Fruit fly (Drosophila melanogaster) whole organism: ENCODE measurements around the gene dikar.

Source experiments
- CG8478 ChIP-seq: fragments of >200 bp; optimal IDR thresholded peaks from 2 replicates; lab custom pipeline; 2018; ENCODE audit warnings: inconsistent platforms
- Dll ChIP-seq: fragments of >200 bp; optimal IDR thresholded peaks from 2 replicates; lab custom pipeline; 2017
- EcR ChIP-seq, 2 experiments: fragments of >200 bp; optimal IDR thresholded peaks; 2 replicates each; lab custom pipeline; 2017; ENCODE audit warnings: missing biosample characterization in 2 of 2, missing genetic modification characterization in 2 of 2, missing genetic modification reagents in 2 of 2
- pan ChIP-seq: fragments of >200 bp; optimal IDR thresholded peaks from 2 replicates; lab custom pipeline; 2017
- psq ChIP-seq: fragments of >200 bp; optimal IDR thresholded peaks from 2 replicates; lab custom pipeline; 2017
- usp ChIP-seq: fragments of >200 bp; optimal IDR thresholded peaks from 2 replicates; lab custom pipeline; 2017; ENCODE audit warnings: missing biosample characterization, missing genetic modification characterization, mixed read lengths

Gene dikar

DNA sequence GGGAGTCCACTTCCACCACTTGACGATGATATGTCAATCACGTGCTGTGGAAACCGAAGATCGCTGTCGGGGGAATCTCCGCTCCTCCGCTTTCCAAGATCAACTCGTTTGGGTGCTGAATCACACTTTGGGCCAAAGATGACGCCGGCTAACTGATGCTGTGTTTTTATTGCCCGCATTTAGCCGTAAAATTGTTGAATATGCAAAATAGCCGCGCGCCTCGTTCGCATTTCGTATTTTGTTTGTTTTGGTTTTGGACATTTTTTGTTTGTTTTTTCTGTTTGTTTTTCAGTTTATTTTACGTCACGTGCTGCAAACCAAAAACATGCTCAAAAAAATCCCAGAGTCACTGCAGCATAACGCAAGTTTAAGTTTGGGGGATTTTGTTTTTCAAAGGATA, 19.6 kb downstream of the dikar start:
- TF ChIP-seq EcR (GFP tag; optimal IDR thresholded peaks at IDR 0.05; lab: Kevin White, UChicago) (no peak), Dll (lab: Kevin White, UChicago) (no peak), usp (GFP tag; lab: Kevin White, UChicago) (no peak), pan (lab: Kevin White, UChicago) (no peak), CG8478 (no peak), psq (lab: Kevin White, UChicago) (no peak)

DNA sequence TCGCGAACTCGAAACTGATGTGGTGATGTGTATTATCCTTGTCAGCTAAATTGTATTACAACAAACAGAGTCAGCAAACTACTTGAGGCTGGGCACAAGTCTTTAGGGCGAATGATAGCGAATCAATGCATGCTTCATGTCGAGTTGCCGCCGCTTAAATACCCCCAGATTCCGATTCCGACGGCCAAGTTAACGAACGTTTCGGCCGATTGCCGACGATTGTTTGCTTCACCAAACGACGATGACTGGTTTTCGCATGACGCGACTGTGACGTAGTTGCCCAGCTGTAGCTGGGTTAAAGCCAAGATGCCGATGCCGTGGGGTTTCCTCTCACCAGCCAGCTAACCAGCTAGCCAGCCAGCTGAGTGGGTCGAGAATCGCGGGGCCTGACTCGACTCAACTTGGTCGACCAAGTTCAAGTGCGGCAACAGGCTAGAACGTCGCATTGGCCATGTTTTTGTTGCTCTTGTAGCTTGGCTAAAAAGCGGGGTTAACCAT, 23.5 kb downstream of the dikar start, which contains the start of gene ple:
TSS of gene ple (minus strand) at position 134 of the 498 bp plus-strand sequence.
- TF ChIP-seq pan (lab: Kevin White, UChicago) (no peak), Dll (lab: Kevin White, UChicago) (no peak), EcR (GFP tag; optimal IDR thresholded peaks at IDR 0.05; lab: Kevin White, UChicago) (no peak), CG8478 (no peak), psq (lab: Kevin White, UChicago) (no peak), usp (GFP tag; lab: Kevin White, UChicago) (no peak)

DNA sequence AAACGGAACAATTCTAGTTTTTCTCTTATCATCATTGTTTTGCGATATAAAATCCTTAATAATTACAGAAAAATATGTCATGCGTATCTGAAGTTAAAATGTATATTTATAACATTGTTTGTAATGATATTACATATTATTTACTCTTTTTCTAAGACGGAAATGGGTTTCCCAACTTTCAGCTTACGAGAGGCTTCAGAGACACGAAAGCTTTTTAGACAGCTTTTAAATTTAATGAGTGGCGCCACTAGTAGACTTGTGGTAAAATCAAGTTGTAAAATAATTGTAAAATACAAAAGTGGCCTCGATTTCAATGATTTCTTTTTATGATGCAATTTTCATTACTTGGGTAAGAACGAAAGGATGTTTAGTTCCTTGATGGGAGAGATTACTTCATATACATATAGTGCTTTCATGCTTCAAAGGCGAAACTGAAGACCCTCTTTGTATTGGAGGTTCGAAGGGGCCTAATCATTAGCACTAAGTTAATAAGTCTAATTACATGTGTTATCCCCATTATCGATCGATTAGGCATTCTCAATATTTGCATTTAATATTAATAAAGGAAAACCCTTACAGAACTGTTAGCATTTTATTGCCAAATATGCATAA, 33.9 kb downstream of the dikar start:
- TF ChIP-seq usp (GFP tag; lab: Kevin White, UChicago), result no peak

DNA sequence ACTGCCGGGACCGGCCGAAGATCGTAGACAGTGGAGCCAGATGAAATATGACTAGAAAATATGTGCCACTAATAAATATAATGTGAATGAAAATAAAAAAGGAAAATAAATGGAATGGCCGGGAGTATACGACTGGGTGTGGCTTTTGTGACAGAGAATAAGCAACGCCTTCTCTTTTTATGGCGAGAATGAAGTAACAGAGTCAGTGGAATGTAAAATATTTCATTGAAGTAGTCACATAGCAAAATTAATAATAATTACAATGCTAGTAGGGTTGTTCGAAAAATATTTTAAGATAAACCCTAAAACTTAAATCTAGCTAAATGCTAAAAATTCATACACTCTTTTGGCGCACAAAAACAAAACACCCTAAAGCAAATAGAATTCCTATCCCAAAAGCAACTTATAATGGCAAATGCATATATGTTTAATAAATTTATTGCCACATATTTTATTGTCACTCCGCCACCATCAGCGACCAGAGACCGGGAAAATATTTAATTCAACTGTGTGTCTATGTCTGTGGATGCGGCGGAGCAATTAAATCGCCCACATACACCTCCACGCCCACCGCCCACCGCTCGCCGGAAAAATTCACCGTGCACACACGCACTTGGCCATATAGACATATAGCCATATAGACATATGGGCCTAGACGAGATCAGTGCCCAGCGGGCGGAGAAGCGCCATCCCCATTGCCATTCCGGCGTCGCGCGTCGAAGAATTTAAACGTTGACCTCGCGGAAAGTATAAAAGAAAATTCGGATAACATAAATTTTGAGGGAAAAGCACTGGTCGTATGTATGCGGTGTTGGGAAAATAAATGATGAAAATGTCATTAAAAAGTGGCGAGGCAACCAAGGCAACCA, 36.0 kb downstream of the dikar start:
- TF ChIP-seq Dll (lab: Kevin White, UChicago) (no peak), usp (GFP tag; lab: Kevin White, UChicago) (no peak), pan (lab: Kevin White, UChicago) (no peak), EcR (GFP tag; optimal IDR thresholded peaks at IDR 0.05; lab: Kevin White, UChicago) (no peak), CG8478 (no peak), psq (lab: Kevin White, UChicago) (no peak)

DNA sequence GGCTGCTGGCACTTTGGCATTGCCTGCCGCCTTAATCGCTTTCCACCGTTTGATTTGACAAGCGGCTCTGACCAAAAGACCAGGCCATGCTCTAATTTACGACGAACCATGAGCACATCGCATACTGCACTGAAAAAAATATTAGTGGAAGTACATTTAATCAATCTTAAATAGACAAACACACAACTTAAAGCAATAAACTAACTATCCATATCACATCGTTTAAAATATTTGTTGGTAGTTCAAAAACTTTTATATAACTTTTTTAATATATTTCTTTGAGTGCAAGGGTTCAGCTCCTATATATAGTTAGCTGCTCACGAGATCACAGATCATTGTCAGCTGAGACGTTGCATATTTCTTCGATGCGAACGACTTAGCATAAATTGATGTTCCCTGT, 37.1 kb downstream of the dikar start:
- TF ChIP-seq CG8478, result no peak
- no peak for TF ChIP-seq usp (GFP tag; lab: Kevin White, UChicago)
- no peak for TF ChIP-seq pan (lab: Kevin White, UChicago)
- no peak for TF ChIP-seq EcR (GFP tag; optimal IDR thresholded peaks at IDR 0.05; lab: Kevin White, UChicago)
- TF ChIP-seq psq (lab: Kevin White, UChicago), result no peak
- no peak for TF ChIP-seq Dll (lab: Kevin White, UChicago)

DNA sequence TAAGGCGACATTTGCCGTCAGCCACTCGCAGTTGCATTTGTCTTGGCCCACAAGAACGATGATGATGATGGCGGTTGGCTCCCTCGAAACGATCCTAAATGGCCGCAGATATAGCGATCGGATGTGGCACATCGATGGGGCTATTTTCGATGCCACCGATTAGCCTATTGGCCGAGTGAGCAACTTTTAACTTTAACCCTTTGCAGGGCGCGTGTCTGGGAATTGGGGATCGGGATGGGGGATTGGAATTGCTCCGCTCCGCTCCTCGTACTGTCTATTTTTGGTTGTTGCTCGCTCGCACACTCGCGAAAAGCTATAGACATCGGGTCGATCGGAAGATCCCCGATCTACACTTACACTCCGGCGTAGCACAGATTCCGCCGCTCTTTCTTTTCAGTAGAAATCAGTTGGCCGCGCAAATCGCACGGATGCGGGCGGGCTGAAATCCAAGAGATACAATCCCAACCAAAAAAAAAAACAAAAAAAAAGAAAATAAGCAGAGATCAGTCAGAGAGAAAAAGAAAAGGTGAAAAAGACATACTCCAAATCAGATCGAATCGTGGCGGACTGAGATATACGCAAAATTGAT, 38.4 kb downstream of the dikar start, which contains the start of gene CG8519:
TSS of gene CG8519 (plus strand) at position 393 of the 589 bp plus-strand sequence.
- TF ChIP-seq usp (GFP tag; lab: Kevin White, UChicago) (no peak), EcR (GFP tag; optimal IDR thresholded peaks at IDR 0.05; lab: Kevin White, UChicago) (no peak), Dll (lab: Kevin White, UChicago) (no peak), CG8478 (no peak)

DNA sequence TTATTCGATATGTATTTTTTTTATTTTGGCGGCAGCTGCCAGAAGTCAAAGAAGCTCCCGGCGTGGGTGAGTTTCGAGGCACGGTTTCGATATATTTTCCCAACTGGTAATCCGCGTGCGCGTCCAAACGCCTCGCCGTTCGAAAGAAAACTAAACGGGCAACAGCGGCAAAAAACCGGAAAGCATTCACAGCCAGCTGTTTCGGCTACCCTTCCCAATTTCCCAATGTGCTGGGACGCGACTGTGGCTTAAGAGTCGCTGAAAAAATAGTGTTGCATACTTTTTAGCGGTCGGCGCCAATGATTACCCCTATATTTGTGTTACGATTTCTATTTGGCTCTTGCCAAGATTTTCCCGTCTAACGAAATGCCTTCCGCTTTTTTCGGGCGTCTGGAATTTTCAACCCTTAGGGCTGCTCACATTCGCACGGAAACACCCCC, 39.6 kb downstream of the dikar start, which contains the start of gene SP1173:
TSS of gene SP1173 (minus strand) at position 154 of the 440 bp plus-strand sequence.
- TF ChIP-seq EcR (GFP tag; optimal IDR thresholded peaks at IDR 0.05; lab: Kevin White, UChicago), result no peak
- TF ChIP-seq psq (lab: Kevin White, UChicago), result no peak
- no peak for TF ChIP-seq pan (lab: Kevin White, UChicago)
- no peak for TF ChIP-seq Dll (lab: Kevin White, UChicago)

DNA sequence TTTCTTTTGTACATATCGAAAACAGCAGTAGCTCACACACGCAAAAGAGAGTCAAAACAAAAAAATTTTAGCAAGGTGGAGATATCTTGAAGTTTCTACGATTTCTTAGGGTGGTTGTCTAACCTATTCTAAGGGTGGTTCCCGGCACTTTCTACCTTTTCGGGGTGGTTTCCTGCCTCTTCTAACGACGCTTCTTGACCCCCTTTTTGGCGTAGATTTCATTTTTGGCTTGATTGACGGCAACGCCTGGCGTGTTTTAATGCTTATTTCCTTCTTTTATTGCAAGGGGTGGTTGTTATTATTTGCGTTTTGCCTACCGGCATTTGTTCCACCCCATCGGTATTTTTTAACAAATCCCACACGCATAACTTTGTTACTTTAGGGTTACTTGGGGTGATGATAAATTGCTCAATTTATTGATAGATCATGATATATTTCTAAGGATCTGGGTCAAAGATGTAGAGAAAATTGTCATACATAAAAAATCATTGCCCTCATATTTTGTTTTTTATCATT, 41.9 kb downstream of the dikar start:
- TF ChIP-seq EcR (GFP tag; optimal IDR thresholded peaks at IDR 0.05; lab: Kevin White, UChicago) (no peak), psq (lab: Kevin White, UChicago) (no peak), Dll (lab: Kevin White, UChicago) (no peak), usp (GFP tag; lab: Kevin White, UChicago) (no peak), pan (lab: Kevin White, UChicago) (no peak), CG8478 (no peak)

DNA sequence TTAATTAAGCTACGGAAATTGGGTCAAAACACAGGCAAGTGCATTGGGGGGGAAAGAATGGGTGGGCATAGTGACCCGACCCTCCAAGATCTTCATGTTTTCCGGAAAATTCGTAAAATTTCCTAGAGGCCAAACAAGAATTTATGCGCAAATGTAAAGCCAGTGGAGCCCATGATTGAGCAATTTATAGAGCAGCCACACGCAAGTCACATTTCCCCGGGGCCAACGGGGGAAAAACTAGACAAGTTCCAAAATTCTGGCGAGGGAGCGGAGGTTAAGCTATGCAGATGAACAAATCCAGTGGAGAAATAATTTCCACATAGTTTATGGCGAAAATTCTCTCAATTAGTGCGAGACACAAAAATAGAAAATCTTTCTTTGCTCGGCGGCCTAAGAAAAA, 45.6 kb downstream of the dikar start:
- TF ChIP-seq psq (lab: Kevin White, UChicago) (no peak), pan (lab: Kevin White, UChicago) (no peak), CG8478 (no peak), usp (GFP tag; lab: Kevin White, UChicago) (no peak), EcR (GFP tag; optimal IDR thresholded peaks at IDR 0.05; lab: Kevin White, UChicago) (no peak), Dll (lab: Kevin White, UChicago) (no peak)

DNA sequence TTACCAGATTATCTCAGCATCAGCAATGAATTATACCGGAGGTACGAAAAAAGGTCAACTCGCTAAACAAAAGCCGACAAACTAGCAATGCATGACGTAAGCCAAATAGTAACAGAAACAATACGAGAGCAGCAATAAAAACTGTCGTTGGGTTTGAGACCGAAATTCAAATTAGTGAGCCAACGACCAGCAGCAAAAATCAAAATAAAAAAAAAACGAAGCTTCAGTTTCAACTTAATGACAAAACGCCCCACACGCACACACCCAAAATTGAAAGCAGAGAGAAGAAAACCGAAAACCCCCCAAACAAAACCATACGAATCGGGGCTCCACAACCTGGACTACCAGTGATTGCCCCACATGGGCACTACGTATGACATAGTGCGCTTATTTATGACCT, 48.8 kb downstream of the dikar start:
- TF ChIP-seq usp (GFP tag; lab: Kevin White, UChicago) (no peak), CG8478 (no peak), EcR (GFP tag; optimal IDR thresholded peaks at IDR 0.05; lab: Kevin White, UChicago) (no peak), pan (lab: Kevin White, UChicago) (no peak), psq (lab: Kevin White, UChicago) (no peak), Dll (lab: Kevin White, UChicago) (no peak)

DNA sequence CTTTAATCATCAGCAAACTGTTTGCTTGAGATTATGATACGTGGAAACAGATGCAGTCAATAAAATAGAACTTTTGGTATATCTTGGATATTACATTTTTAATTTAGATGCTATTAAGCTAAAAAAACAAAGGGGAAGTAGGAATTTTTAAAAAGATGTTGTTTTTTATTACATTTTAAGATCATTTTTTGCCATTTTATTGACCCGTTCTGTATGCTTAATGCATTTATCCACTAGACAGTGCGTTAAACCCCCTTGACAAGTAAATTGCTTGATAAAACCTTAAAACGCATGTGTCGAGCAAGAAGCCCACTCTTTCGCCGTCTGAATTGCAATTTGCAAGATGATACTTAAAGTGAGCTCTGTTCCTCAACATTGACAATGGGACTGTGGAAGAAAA, 49.8 kb downstream of the dikar start:
- TF ChIP-seq pan (lab: Kevin White, UChicago), result no peak
- no peak for TF ChIP-seq CG8478
- TF ChIP-seq EcR (GFP tag; optimal IDR thresholded peaks at IDR 0.05; lab: Kevin White, UChicago), result no peak
- no peak for TF ChIP-seq Dll (lab: Kevin White, UChicago)
- TF ChIP-seq psq (lab: Kevin White, UChicago), result no peak
- no peak for TF ChIP-seq usp (GFP tag; lab: Kevin White, UChicago)
